Worm (Caenorhabditis elegans) whole organism, late embryonic: ENCODE data around the gene C26E1.1.

ENCODE experiments used
- C08G9.2 ChIP-seq: sonication (generic microtip); optimal IDR thresholded peaks from 2 replicates; lab custom pipeline; 2016; ENCODE audit warnings: mild to moderate bottlenecking, missing genetic modification characterization, moderate library complexity, missing compliant biosample characterization
- C38D4.7 ChIP-seq: fragments of 200-800 bp; sonication (Bioruptor generic); optimal IDR thresholded peaks from 2 replicates; lab custom pipeline; 2018; ENCODE audit warnings: mild to moderate bottlenecking, missing genetic modification characterization, moderate library complexity, missing compliant biosample characterization
- F13H6.1 ChIP-seq: sonication (generic microtip); optimal IDR thresholded peaks from 2 replicates; lab custom pipeline; 2016; ENCODE audit warnings: missing genetic modification characterization, missing compliant biosample characterization
- K02D7.2 ChIP-seq: sonication (generic microtip); optimal IDR thresholded peaks from 2 replicates; lab custom pipeline; 2017; ENCODE audit warnings: mild to moderate bottlenecking, missing genetic modification characterization, missing compliant biosample characterization
- K09A11.1 ChIP-seq: sonication (generic microtip); optimal IDR thresholded peaks from 2 replicates; lab custom pipeline; 2017; ENCODE audit warnings: antibody characterized with exemption, mild to moderate bottlenecking, missing genetic modification characterization, missing compliant biosample characterization; ENCODE audit not compliant: insufficient read depth
- ahr-1 ChIP-seq: sonication (generic microtip); optimal IDR thresholded peaks from 2 replicates; lab custom pipeline; 2016; ENCODE audit warnings: missing genetic modification characterization, missing compliant biosample characterization
- ama-1 ChIP-seq: fragments of 150-350 bp; optimal IDR thresholded peaks from 2 replicates; lab custom pipeline; 2014
- ceh-18 ChIP-seq: sonication (generic microtip); optimal IDR thresholded peaks from 2 replicates; lab custom pipeline; 2016; ENCODE audit warnings: missing genetic modification characterization, missing compliant biosample characterization
- ceh-2 ChIP-seq: sonication (generic microtip); optimal IDR thresholded peaks from 2 replicates; lab custom pipeline; 2016; ENCODE audit warnings: missing genotype, missing genetic modification characterization, missing compliant biosample characterization
- ceh-24 ChIP-seq: sonication (generic microtip); optimal IDR thresholded peaks from 2 replicates; lab custom pipeline; 2016; ENCODE audit warnings: mild to moderate bottlenecking, missing genetic modification characterization, missing compliant biosample characterization
- ceh-30 ChIP-seq: fragments of 150-350 bp; optimal IDR thresholded peaks from 2 replicates; lab custom pipeline; 2014; ENCODE audit warnings: missing biosample characterization, missing genetic modification characterization
- ceh-48 ChIP-seq: sonication (generic microtip); optimal IDR thresholded peaks from 2 replicates; lab custom pipeline; 2016; ENCODE audit warnings: missing genetic modification characterization, inconsistent platforms, missing compliant biosample characterization
- che-1 ChIP-seq: sonication (generic microtip); optimal IDR thresholded peaks from 2 replicates; lab custom pipeline; 2016; ENCODE audit warnings: mild to moderate bottlenecking, missing genetic modification characterization, missing compliant biosample characterization
- dve-1 ChIP-seq: sonication (generic microtip); optimal IDR thresholded peaks from 2 replicates; lab custom pipeline; 2017; ENCODE audit warnings: antibody characterized with exemption, mild to moderate bottlenecking, missing genetic modification characterization, missing compliant biosample characterization
- elt-2 ChIP-seq: sonication (generic microtip); optimal IDR thresholded peaks from 2 replicates; lab custom pipeline; 2016; ENCODE audit warnings: missing genetic modification reagents, missing genetic modification characterization, missing compliant biosample characterization
- elt-4 ChIP-seq: sonication (generic microtip); optimal IDR thresholded peaks from 2 replicates; lab custom pipeline; 2016; ENCODE audit warnings: missing genetic modification characterization, missing compliant biosample characterization
- ets-4 ChIP-seq: sonication (generic microtip); optimal IDR thresholded peaks from 2 replicates; lab custom pipeline; 2016; ENCODE audit warnings: missing genetic modification characterization, missing compliant biosample characterization
- eyg-1 ChIP-seq: sonication (generic microtip); optimal IDR thresholded peaks from 2 replicates; lab custom pipeline; 2016; ENCODE audit warnings: missing genotype, missing genetic modification characterization, missing compliant biosample characterization
- fax-1 ChIP-seq: sonication (generic microtip); optimal IDR thresholded peaks from 2 replicates; lab custom pipeline; 2016; ENCODE audit warnings: missing genotype, missing genetic modification characterization, missing compliant biosample characterization
- fkh-10 ChIP-seq: fragments of 150-350 bp; optimal IDR thresholded peaks from 2 replicates; lab custom pipeline; 2014; ENCODE audit warnings: missing biosample characterization, missing genetic modification reagents, missing genetic modification characterization
- fkh-6 ChIP-seq: sonication (generic microtip); optimal IDR thresholded peaks from 2 replicates; lab custom pipeline; 2016; ENCODE audit warnings: missing genetic modification characterization, missing compliant biosample characterization
- gmeb-2 ChIP-seq: sonication (generic microtip); optimal IDR thresholded peaks from 2 replicates; lab custom pipeline; 2016; ENCODE audit warnings: missing genetic modification characterization, inconsistent platforms, missing compliant biosample characterization
- hlh-13 ChIP-seq: fragments of 200-800 bp; sonication (Bioruptor generic); optimal IDR thresholded peaks from 2 replicates; lab custom pipeline; 2018; ENCODE audit warnings: mild to moderate bottlenecking, missing genetic modification characterization, missing compliant biosample characterization
- hlh-8 ChIP-seq: sonication (generic microtip); optimal IDR thresholded peaks from 2 replicates; lab custom pipeline; 2016; ENCODE audit warnings: missing genotype, missing genetic modification characterization, missing compliant biosample characterization
- lim-6 ChIP-seq: sonication (generic microtip); optimal IDR thresholded peaks from 2 replicates; lab custom pipeline; 2016; ENCODE audit warnings: missing genetic modification characterization, missing compliant biosample characterization
- nhr-11 ChIP-seq: fragments of 150-350 bp; optimal IDR thresholded peaks from 2 replicates; lab custom pipeline; 2014; ENCODE audit warnings: missing biosample characterization, missing genetic modification characterization
- nhr-232 ChIP-seq: sonication (generic microtip); optimal IDR thresholded peaks from 2 replicates; lab custom pipeline; 2016; ENCODE audit warnings: missing genetic modification characterization, missing compliant biosample characterization
- pha-2 ChIP-seq: sonication (generic microtip); optimal IDR thresholded peaks from 2 replicates; lab custom pipeline; 2017; ENCODE audit warnings: mild to moderate bottlenecking, missing genetic modification characterization, missing compliant biosample characterization
- pqm-1 ChIP-seq: sonication (generic microtip); optimal IDR thresholded peaks from 2 replicates; lab custom pipeline; 2016; ENCODE audit warnings: missing genetic modification characterization, missing compliant biosample characterization
- rnt-1 ChIP-seq: sonication (generic microtip); optimal IDR thresholded peaks from 2 replicates; lab custom pipeline; 2016; ENCODE audit warnings: missing genetic modification characterization, missing compliant biosample characterization
- sdc-2 ChIP-seq: sonication (generic microtip); optimal IDR thresholded peaks from 2 replicates; lab custom pipeline; 2016; ENCODE audit warnings: missing genotype, missing genetic modification characterization, missing compliant biosample characterization
- sox-4 ChIP-seq: sonication (generic microtip); optimal IDR thresholded peaks from 2 replicates; lab custom pipeline; 2017; ENCODE audit warnings: mild to moderate bottlenecking, missing genetic modification characterization, inconsistent platforms, missing compliant biosample characterization
- unc-3 ChIP-seq, 2 experiments: fragments of 200-800 bp in 1 of 2; sonication (Bioruptor generic) in 1 of 2; sonication (generic microtip) in 1 of 2; conservative IDR thresholded peaks in 1 of 2; optimal IDR thresholded peaks in 1 of 2; 2 replicates each; pipeline versions ENCODE4 v1.3.6 to Lab custom; 2016 to 2022; ENCODE audit warnings: missing compliant biosample characterization in 2 of 2, missing genetic modification characterization in 2 of 2, missing genetic modification reagents in 1 of 2
- unc-42 ChIP-seq: sonication (generic microtip); optimal IDR thresholded peaks from 2 replicates; lab custom pipeline; 2016; ENCODE audit warnings: missing genotype, missing genetic modification characterization, missing compliant biosample characterization

Gene C26E1.1

DNA sequence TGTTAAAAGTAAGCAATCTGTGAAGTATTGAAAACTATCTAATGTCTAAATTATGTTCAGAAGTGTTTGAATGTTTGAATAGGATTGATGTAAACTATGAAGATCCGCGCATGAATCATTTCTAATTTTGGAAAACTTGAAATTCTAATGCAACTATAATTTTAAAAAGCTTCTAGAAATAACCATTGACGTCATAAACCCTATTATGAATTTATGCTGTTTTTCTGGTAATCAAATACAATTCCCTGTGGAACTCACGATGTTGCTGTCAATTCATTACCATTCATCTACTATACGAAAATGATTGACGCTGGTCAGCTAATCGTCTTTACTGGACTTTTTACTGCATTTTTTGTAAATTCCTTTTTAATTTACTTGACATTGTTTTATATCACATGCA, 30.1 kb downstream of the C26E1.1 start, which contains the start of gene str-37:
Gene str-37, plus strand, starts transcription at position 301 of the 400 bp plus-strand sequence.
- TF ChIP-seq lim-6 (tag; lab: Kevin White, UChicago) = no peak
- no peak for TF ChIP-seq sdc-2 (tag; lab: Kevin White, UChicago)
- TF ChIP-seq fax-1 = no peak
- no peak for TF ChIP-seq ceh-30 (tag; lab: Kevin White, UChicago)
- no peak for TF ChIP-seq ceh-18 (tag; lab: Kevin White, UChicago)
- TF ChIP-seq pha-2 (tag; lab: Kevin White, UChicago) = no peak
- no peak for TF ChIP-seq C38D4.7 (GFP tag; lab: Kevin White, UChicago)
- no peak for TF ChIP-seq K02D7.2
- TF ChIP-seq ceh-48 = no peak
- TF ChIP-seq elt-2 (tag; lab: Kevin White, UChicago) = no peak
- TF ChIP-seq pqm-1 (tag; lab: Kevin White, UChicago) = no peak
- no peak for TF ChIP-seq sox-4 (tag; lab: Kevin White, UChicago)
- no peak for TF ChIP-seq ama-1 (lab: Kevin White, UChicago)
- no peak for TF ChIP-seq C08G9.2
- no peak for TF ChIP-seq dve-1 (tag; lab: Kevin White, UChicago)
- TF ChIP-seq K09A11.1 (tag; lab: Kevin White, UChicago) = no peak
- no peak for TF ChIP-seq hlh-13
- TF ChIP-seq unc-3 (GFP tag; conservative IDR thresholded peaks at IDR 0.05; lab: Robert Waterston, UW) = no peak
- TF ChIP-seq unc-3 (tag; optimal IDR thresholded peaks at IDR 0.05; lab: Kevin White, UChicago) = no peak
- no peak for TF ChIP-seq fkh-6
- TF ChIP-seq eyg-1 (tag; lab: Kevin White, UChicago) = no peak

DNA sequence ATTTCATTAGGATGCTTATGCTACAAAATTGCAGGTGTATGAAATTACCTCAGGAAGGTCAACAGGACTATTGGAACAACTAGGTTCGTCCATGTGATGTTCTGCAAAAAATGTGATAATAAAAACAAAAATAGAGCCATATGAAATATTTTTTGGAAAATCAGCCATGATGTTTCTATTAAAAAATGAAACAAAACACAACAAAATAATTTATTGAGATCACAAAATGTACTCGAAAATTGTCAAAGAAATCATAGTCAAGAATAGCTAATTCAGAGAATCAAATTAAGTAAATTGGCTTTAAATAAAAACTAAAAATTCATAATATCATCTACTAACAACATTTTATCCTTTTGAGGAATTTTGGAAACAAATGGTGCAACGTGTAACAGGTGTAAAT, 33.6 kb downstream of the C26E1.1 start, which contains the start of gene nhr-129:
Gene nhr-129, minus strand, starts transcription at position 101 of the 400 bp plus-strand sequence.
- TF ChIP-seq pqm-1 (tag; lab: Kevin White, UChicago) (no peak), dve-1 (tag; lab: Kevin White, UChicago) (no peak), elt-4 (tag; lab: Kevin White, UChicago) (no peak), ceh-30 (tag; lab: Kevin White, UChicago) (no peak), hlh-8 (no peak), ets-4 (tag; lab: Kevin White, UChicago) (no peak), che-1 (no peak), rnt-1 (tag; lab: Kevin White, UChicago) (no peak), K02D7.2 (no peak)

- no peak for TF ChIP-seq C08G9.2
- no peak for TF ChIP-seq pqm-1 (tag; lab: Kevin White, UChicago)
- TF ChIP-seq fkh-6 = no peak
- no peak for TF ChIP-seq F13H6.1 (tag; lab: Kevin White, UChicago)
- no peak for TF ChIP-seq nhr-232 (tag; lab: Kevin White, UChicago)
- TF ChIP-seq gmeb-2 (tag; lab: Kevin White, UChicago) = no peak
- TF ChIP-seq hlh-13 = no peak
Observed at ce11 chrV:13333386-13334180, 36.3 kb downstream of the C26E1.1 start, which contains the start of gene nhr-168. nhr-168 (minus strand) TSS chrV:13333871.

DNA sequence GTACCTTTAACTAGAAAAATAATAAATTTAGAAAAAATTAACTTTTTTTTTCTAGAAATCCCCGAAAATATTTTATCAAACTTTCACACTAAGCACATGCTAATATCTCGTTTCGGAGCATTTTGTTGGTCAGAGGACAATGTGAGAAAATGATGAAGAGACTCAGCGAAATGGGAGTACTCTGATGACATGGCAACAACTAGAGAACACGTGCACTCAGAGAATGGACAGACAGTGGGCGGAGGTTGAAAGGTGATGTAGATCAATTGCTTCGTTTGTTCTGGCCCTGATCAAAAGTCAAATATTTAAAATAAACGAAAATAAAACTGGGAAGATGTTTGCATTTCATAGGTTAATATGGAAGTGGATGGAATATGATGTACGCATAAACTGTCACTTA, 37.1 kb downstream of the C26E1.1 start:
- TF ChIP-seq ahr-1 (tag; lab: Kevin White, UChicago) = no peak
- TF ChIP-seq nhr-11 = no peak
- TF ChIP-seq sdc-2 (tag; lab: Kevin White, UChicago) = no peak
- no peak for TF ChIP-seq fkh-10 (GFP tag; lab: Kevin White, UChicago)
- TF ChIP-seq ceh-2 (tag; lab: Kevin White, UChicago) = no peak
- no peak for TF ChIP-seq ceh-24 (tag; lab: Kevin White, UChicago)
- TF ChIP-seq C38D4.7 (GFP tag; lab: Kevin White, UChicago) = no peak
- TF ChIP-seq unc-42 (tag; lab: Kevin White, UChicago) = no peak
